Fruit fly (Drosophila melanogaster) whole organism, embryonic: ENCODE measurements around the gene Rpn11.

Source experiments
- Atf-2 ChIP-seq: fragments of 200-800 bp; sonication (Bioruptor generic); optimal IDR thresholded peaks from 2 replicates; lab custom pipeline; 2016; ENCODE audit warnings: missing biosample characterization, missing genetic modification characterization
- CG10321 ChIP-seq: fragments of 200-800 bp; sonication (Bioruptor generic); IDR thresholded peaks from 2 replicates; pipeline ENCODE4 v1.3.6; 2022; ENCODE audit warnings: missing biosample characterization, missing genetic modification characterization
- CG10565 ChIP-seq: fragments of 200-800 bp; sonication (Bioruptor generic); optimal IDR thresholded peaks from 3 replicates; lab custom pipeline; 2016; ENCODE audit warnings: missing biosample characterization, mild to moderate bottlenecking, missing genetic modification characterization
- CG11695 ChIP-seq: fragments of 200-800 bp; sonication (Bioruptor generic); IDR thresholded peaks from 3 replicates; pipeline ENCODE4 v1.3.6; 2022; ENCODE audit warnings: missing biosample characterization, missing genetic modification characterization
- CG12104 ChIP-seq: fragments of 200-800 bp; sonication (Bioruptor generic); optimal IDR thresholded peaks from 3 replicates; lab custom pipeline; 2016; ENCODE audit warnings: missing biosample characterization, missing genetic modification characterization
- CG13123 ChIP-seq: fragments of 200-800 bp; sonication (Bioruptor generic); optimal IDR thresholded peaks from 2 replicates; lab custom pipeline; 2016; ENCODE audit warnings: missing biosample characterization, missing genetic modification characterization
- CG13296 ChIP-seq: fragments of 200-800 bp; sonication (Bioruptor generic); optimal IDR thresholded peaks from 3 replicates; lab custom pipeline; 2018; ENCODE audit warnings: missing biosample characterization, mild to moderate bottlenecking, missing genetic modification characterization
- CG14050 ChIP-seq: fragments of 200-800 bp; sonication (Bioruptor generic); IDR thresholded peaks from 3 replicates; pipeline ENCODE4 v1.3.6; 2022; ENCODE audit warnings: missing biosample characterization, missing genetic modification characterization
- CG15514 ChIP-seq: fragments of 200-800 bp; sonication (Bioruptor generic); optimal IDR thresholded peaks from 3 replicates; lab custom pipeline; 2017; ENCODE audit warnings: missing biosample characterization, missing genetic modification characterization, mild to moderate bottlenecking, moderate library complexity, missing genetic modification reagents
- CG1647 ChIP-seq: fragments of 200-800 bp; sonication (Bioruptor generic); optimal IDR thresholded peaks from 3 replicates; lab custom pipeline; 2016; ENCODE audit warnings: missing biosample characterization, missing genetic modification characterization
- CG18619 ChIP-seq: fragments of 200-800 bp; sonication (Bioruptor generic); optimal IDR thresholded peaks from 3 replicates; lab custom pipeline; 2017; ENCODE audit warnings: missing biosample characterization, mild to moderate bottlenecking, missing genetic modification characterization
- CG32532 ChIP-seq: fragments of 200-800 bp; sonication (Bioruptor generic); IDR thresholded peaks from 2 replicates; pipeline ENCODE4 v1.3.6; 2022; ENCODE audit warnings: missing biosample characterization, missing genetic modification characterization
- CG32772 ChIP-seq: fragments of 200-800 bp; sonication (Bioruptor generic); IDR thresholded peaks from 2 replicates; pipeline ENCODE4 v1.3.6; 2022; ENCODE audit warnings: missing biosample characterization, missing genetic modification characterization
- CG4730 ChIP-seq: fragments of 200-800 bp; sonication (Bioruptor generic); IDR thresholded peaks from 2 replicates; pipeline ENCODE4 v1.3.6; 2022; ENCODE audit warnings: missing biosample characterization, missing genetic modification characterization
- CG5953 ChIP-seq: fragments of 200-800 bp; sonication (Bioruptor generic); IDR thresholded peaks from 2 replicates; pipeline ENCODE4 v1.3.6; 2022; ENCODE audit warnings: missing biosample characterization, missing genetic modification characterization
- CG9727 ChIP-seq: fragments of 200-800 bp; sonication (Bioruptor generic); optimal IDR thresholded peaks from 3 replicates; lab custom pipeline; 2017; ENCODE audit warnings: missing biosample characterization, mild to moderate bottlenecking, missing genetic modification characterization
- Chrac-16 ChIP-seq: fragments of 200-800 bp; sonication (Bioruptor generic); optimal IDR thresholded peaks from 3 replicates; lab custom pipeline; 2016; ENCODE audit warnings: missing biosample characterization, missing genetic modification characterization
- D19A ChIP-seq: fragments of 200-800 bp; optimal IDR thresholded peaks from 3 replicates; lab custom pipeline; 2019; ENCODE audit warnings: missing biosample characterization, mild to moderate bottlenecking, missing genetic modification characterization, moderate library complexity
- GATAe ChIP-seq: fragments of 200-800 bp; sonication (Bioruptor generic); conservative IDR thresholded peaks from 2 replicates; pipeline ENCODE4 v1.3.6; 2022; ENCODE audit warnings: missing biosample characterization, missing genetic modification characterization
- H15 ChIP-seq: fragments of 200-800 bp; sonication (Bioruptor generic); IDR thresholded peaks from 3 replicates; pipeline ENCODE4 v1.3.6; 2022; ENCODE audit warnings: missing biosample characterization, missing genetic modification characterization
- HLH54F ChIP-seq: fragments of 200-800 bp; sonication (Bioruptor generic); optimal IDR thresholded peaks from 3 replicates; lab custom pipeline; 2016; ENCODE audit warnings: missing biosample characterization, missing genetic modification characterization
- Hr39 ChIP-seq: fragments of >200 bp; optimal IDR thresholded peaks from 2 replicates; lab custom pipeline; 2017
- Lhr ChIP-seq: fragments of 200-800 bp; sonication (Bioruptor generic); optimal IDR thresholded peaks from 3 replicates; lab custom pipeline; 2017; ENCODE audit warnings: mild to moderate bottlenecking, missing biosample characterization, missing genetic modification reagents, missing genetic modification characterization
- Lim3 ChIP-seq: fragments of 200-800 bp; sonication (Bioruptor generic); IDR thresholded peaks from 2 replicates; pipeline ENCODE4 v1.3.6; 2022; ENCODE audit warnings: missing biosample characterization, missing genetic modification characterization
- MTF-1 ChIP-seq: fragments of 200-800 bp; sonication (Bioruptor generic); optimal IDR thresholded peaks from 2 replicates; lab custom pipeline; 2018; ENCODE audit warnings: missing biosample characterization, mild to moderate bottlenecking, missing genetic modification characterization, borderline replicate concordance
- Nf-YB ChIP-seq: fragments of 200-800 bp; sonication (Bioruptor generic); optimal IDR thresholded peaks from 3 replicates; lab custom pipeline; 2019; ENCODE audit warnings: missing biosample characterization, mild to moderate bottlenecking, missing genetic modification characterization, moderate library complexity
- YL-1 ChIP-seq: fragments of 200-800 bp; sonication (Bioruptor generic); optimal IDR thresholded peaks from 3 replicates; lab custom pipeline; 2017; ENCODE audit warnings: missing biosample characterization, mild to moderate bottlenecking, missing genetic modification characterization
- ab ChIP-seq: fragments of 200-800 bp; sonication (Bioruptor generic); optimal IDR thresholded peaks from 2 replicates; lab custom pipeline; 2016; ENCODE audit warnings: missing biosample characterization, missing genetic modification characterization
- ara ChIP-seq: fragments of 200-800 bp; sonication (Bioruptor generic); IDR thresholded peaks from 2 replicates; pipeline ENCODE4 v1.3.6; 2022; ENCODE audit warnings: missing biosample characterization, missing genetic modification characterization
- bowl ChIP-seq: fragments of 200-800 bp; sonication (Bioruptor generic); IDR thresholded peaks from 2 replicates; pipeline ENCODE4 v1.3.6; 2022; ENCODE audit warnings: missing biosample characterization, missing genetic modification characterization
- chif ChIP-seq, 2 experiments: fragments of 200-800 bp; sonication (Bioruptor generic); optimal IDR thresholded peaks; 3 replicates each; lab custom pipeline; 2016; ENCODE audit warnings: missing biosample characterization in 2 of 2, missing genetic modification characterization in 2 of 2
- crc ChIP-seq: fragments of 200-800 bp; sonication (Bioruptor generic); optimal IDR thresholded peaks from 2 replicates; lab custom pipeline; 2016; ENCODE audit warnings: missing biosample characterization, missing genetic modification characterization
- dmrt99B ChIP-seq: fragments of 200-800 bp; sonication (Bioruptor generic); optimal IDR thresholded peaks from 2 replicates; lab custom pipeline; 2018; ENCODE audit warnings: missing biosample characterization, mild to moderate bottlenecking, missing genetic modification characterization, moderate library complexity
- ems ChIP-seq: fragments of 200-800 bp; sonication (Bioruptor generic); optimal IDR thresholded peaks from 3 replicates; lab custom pipeline; 2016; ENCODE audit warnings: missing biosample characterization, missing genetic modification characterization
- en ChIP-seq: fragments of 200-800 bp; sonication (Bioruptor generic); optimal IDR thresholded peaks from 2 replicates; lab custom pipeline; 2016; ENCODE audit warnings: missing biosample characterization, missing genetic modification characterization
- exex ChIP-seq: fragments of 200-800 bp; sonication (Bioruptor generic); optimal IDR thresholded peaks from 4 replicates; lab custom pipeline; 2018; ENCODE audit warnings: missing biosample characterization, mild to moderate bottlenecking, missing genetic modification characterization, moderate library complexity
- ind ChIP-seq: fragments of 200-800 bp; sonication (Bioruptor generic); optimal IDR thresholded peaks from 3 replicates; lab custom pipeline; 2016; ENCODE audit warnings: missing biosample characterization, missing genetic modification characterization
- insv ChIP-seq, 2 experiments: fragments of 200-800 bp; sonication (Bioruptor generic); optimal IDR thresholded peaks; 3 replicates each; lab custom pipeline; 2016 to 2018; ENCODE audit warnings: missing biosample characterization in 2 of 2, missing genetic modification characterization in 2 of 2
- lola ChIP-seq, 3 experiments: fragments of >200 bp in 2 of 3; fragments of 200-800 bp in 1 of 3; sonication (Bioruptor generic) in 1 of 3; optimal IDR thresholded peaks; 2 replicates each; lab custom pipeline; 2017 to 2019; ENCODE audit warnings: missing biosample characterization in 3 of 3, missing genetic modification characterization in 3 of 3, mild to moderate bottlenecking in 1 of 3, moderate library complexity in 1 of 3
- onecut ChIP-seq: fragments of 200-800 bp; sonication (Bioruptor generic); IDR thresholded peaks from 2 replicates; pipeline ENCODE4 v1.3.6; 2022; ENCODE audit warnings: missing biosample characterization, missing genetic modification characterization
- ranshi ChIP-seq: fragments of 200-800 bp; sonication (Bioruptor generic); IDR thresholded peaks from 2 replicates; pipeline ENCODE4 v1.3.6; 2022; ENCODE audit warnings: missing biosample characterization, missing genetic modification characterization
- rib ChIP-seq: fragments of 200-800 bp; sonication (Bioruptor generic); IDR thresholded peaks from 2 replicates; pipeline ENCODE4 v1.3.6; 2022; ENCODE audit warnings: missing biosample characterization, missing genetic modification characterization
- run ChIP-seq: fragments of 200-800 bp; sonication (Bioruptor generic); optimal IDR thresholded peaks from 3 replicates; lab custom pipeline; 2018; ENCODE audit warnings: missing biosample characterization, mild to moderate bottlenecking, missing genetic modification characterization
- sens ChIP-seq: fragments of 200-800 bp; sonication (Bioruptor generic); peaks from one replicate; lab custom pipeline; 2016; ENCODE audit warnings: missing biosample characterization, missing genetic modification characterization
- slbo ChIP-seq: fragments of 200-800 bp; sonication (Bioruptor generic); IDR thresholded peaks from 2 replicates; pipeline ENCODE4 v1.3.6; 2022; ENCODE audit warnings: missing biosample characterization, missing genetic modification characterization
- slou ChIP-seq: fragments of 200-800 bp; sonication (Bioruptor generic); optimal IDR thresholded peaks from 3 replicates; lab custom pipeline; 2016; ENCODE audit warnings: missing biosample characterization, missing genetic modification characterization
- so ChIP-seq: fragments of 200-800 bp; sonication (Bioruptor generic); IDR thresholded peaks from 3 replicates; pipeline ENCODE4 v1.3.6; 2022; ENCODE audit warnings: missing biosample characterization, missing genetic modification characterization
- sug ChIP-seq: fragments of 200-800 bp; optimal IDR thresholded peaks from 2 replicates; lab custom pipeline; 2019; ENCODE audit warnings: missing biosample characterization, mild to moderate bottlenecking, missing genetic modification characterization, moderate library complexity
- tgo ChIP-seq: fragments of 200-800 bp; sonication (Bioruptor generic); IDR thresholded peaks from 3 replicates; pipeline ENCODE4 v1.3.6; 2022; ENCODE audit warnings: missing biosample characterization, missing genetic modification characterization
- unpg ChIP-seq: fragments of 200-800 bp; sonication (Bioruptor generic); optimal IDR thresholded peaks from 3 replicates; lab custom pipeline; 2018; ENCODE audit warnings: missing biosample characterization, mild to moderate bottlenecking, missing genetic modification characterization, moderate library complexity
- zen2 ChIP-seq: fragments of 200-800 bp; sonication (Bioruptor generic); IDR thresholded peaks from 3 replicates; pipeline ENCODE4 v1.3.6; 2022; ENCODE audit warnings: missing biosample characterization, missing genetic modification characterization; ENCODE audit not compliant: partially characterized antibody

Gene Rpn11

dm6 chr2L:5060952-5061478, 1.4 kb upstream of the Rpn11 start (continued):
- TF ChIP-seq Atf-2 (GFP tag; lab: Kevin White, UChicago), result peak; percentile 19
- TF ChIP-seq CG1647 (GFP tag; lab: Kevin White, UChicago), result peak; percentile 55
- TF ChIP-seq Chrac-16, result peak; percentile 46
- peak; percentile 66 for TF ChIP-seq CG9727 (GFP tag; lab: Kevin White, UChicago)
- no peak for TF ChIP-seq Lim3 (GFP tag; lab: Robert Waterston, UW)
- TF ChIP-seq CG13296 (GFP tag; lab: Kevin White, UChicago), result peak; percentile 71
- TF ChIP-seq ranshi (GFP tag; lab: Robert Waterston, UW), result peak; percentile 70
- peak; percentile 51 for TF ChIP-seq CG12104
- 0 out of 3 replicates have a peak, but pooled peaks have one; percentile 31 for TF ChIP-seq H15 (GFP tag; lab: Robert Waterston, UW)
- TF ChIP-seq ab (GFP tag; lab: Kevin White, UChicago), result no peak
- TF ChIP-seq CG10565 (GFP tag; lab: Kevin White, UChicago), result no peak
- TF ChIP-seq slbo (GFP tag; lab: Robert Waterston, UW), result peak; percentile 78
- TF ChIP-seq ind (GFP tag; lab: Kevin White, UChicago), result peak; percentile 8
- TF ChIP-seq insv (GFP tag; optimal IDR thresholded peaks at IDR 0.05; lab: Kevin White, UChicago), result peak in 1 of 2 experiments; percentile 25
- peak; percentile 21 for TF ChIP-seq MTF-1 (GFP tag; lab: Kevin White, UChicago)
- peak; percentile 22 to 71 for TF ChIP-seq chif (GFP tag; optimal IDR thresholded peaks at IDR 0.05; lab: Kevin White, UChicago)
- peak in 1 of 3 experiments; percentile 52 for TF ChIP-seq lola (GFP tag; optimal IDR thresholded peaks at IDR 0.05; lab: Kevin White, UChicago)
- TF ChIP-seq CG14050 (GFP tag; lab: Robert Waterston, UW), result 0 out of 3 replicates have a peak, but pooled peaks have one; percentile 27
- peak; percentile 46; the same call in 1 of the 2 replicates for TF ChIP-seq CG4730
- TF ChIP-seq CG13123 (GFP tag; lab: Kevin White, UChicago), result peak; percentile 43
- peak; percentile 56; the same call in 1 of the 2 replicates for TF ChIP-seq bowl (GFP tag; lab: Robert Waterston, UW)
- TF ChIP-seq sens (GFP tag; lab: Kevin White, UChicago), result peak; percentile 93
- TF ChIP-seq unpg (GFP tag; lab: Kevin White, UChicago), result peak; percentile 62
- TF ChIP-seq zen2 (GFP tag; lab: Robert Waterston, UW), result no peak
- TF ChIP-seq CG5953 (GFP tag; lab: Robert Waterston, UW), result peak; percentile 77; the same call in 1 of the 2 replicates
- peak; percentile 69 for TF ChIP-seq en (GFP tag; lab: Kevin White, UChicago)
- peak; percentile 76 for TF ChIP-seq CG15514
- no peak for TF ChIP-seq CG32772 (GFP tag; lab: Robert Waterston, UW)
- TF ChIP-seq run (tag; lab: Kevin White, UChicago), result peak; percentile 36
- TF ChIP-seq GATAe, result no peak; the same call in 1 of the 2 replicates
- TF ChIP-seq Lhr (GFP tag; lab: Kevin White, UChicago), result no peak
- peak; percentile 42 for TF ChIP-seq Nf-YB
- TF ChIP-seq sug (tag; lab: Kevin White, UChicago), result peak; percentile 77
- peak; percentile 83 for TF ChIP-seq crc (GFP tag; lab: Kevin White, UChicago)
- peak; percentile 69; the same call in 2 of the 3 replicates for TF ChIP-seq tgo (GFP tag; lab: Robert Waterston, UW)
- peak; percentile 87 for TF ChIP-seq dmrt99B
- peak; percentile 70 for TF ChIP-seq CG32532 (GFP tag; lab: Robert Waterston, UW)
- TF ChIP-seq slou (GFP tag; lab: Kevin White, UChicago), result peak; percentile 43
- TF ChIP-seq CG11695 (GFP tag; lab: Robert Waterston, UW), result peak; percentile 84
- no peak for TF ChIP-seq YL-1 (GFP tag; lab: Kevin White, UChicago)
- TF ChIP-seq ems (GFP tag; lab: Kevin White, UChicago), result peak; percentile 62
- peak; percentile 41; the same call in 1 of the 2 replicates for TF ChIP-seq onecut (GFP tag; lab: Robert Waterston, UW)
- no peak for TF ChIP-seq Hr39 (lab: Kevin White, UChicago)
- TF ChIP-seq so (GFP tag; lab: Robert Waterston, UW), result peak; percentile 91
- peak; percentile 82 for TF ChIP-seq exex
- TF ChIP-seq CG18619 (GFP tag; lab: Kevin White, UChicago), result peak; percentile 60
- TF ChIP-seq ara, result peak; percentile 40; the same call in 1 of the 2 replicates
- peak; percentile 22; the same call in 1 of the 2 replicates for TF ChIP-seq CG10321 (GFP tag; lab: Robert Waterston, UW)
- TF ChIP-seq D19A (tag; lab: Kevin White, UChicago), result peak; percentile 24
- TF ChIP-seq HLH54F (GFP tag; lab: Kevin White, UChicago), result peak; percentile 22
- TF ChIP-seq rib, result 0 out of 2 replicates have a peak, but pooled peaks have one; percentile 35
